Fruit fly (Drosophila melanogaster) whole organism, pupa: ENCODE measurements around the gene CG42570.
A peak's percentile ranks its signal among the peaks of the same experiment; 100 is the strongest.

Source experiments
- CG14655 ChIP-seq: fragments of 200-800 bp; sonication (Bioruptor generic); optimal IDR thresholded peaks from 3 replicates; lab custom pipeline; 2017; ENCODE audit warnings: mild to moderate bottlenecking, missing biosample characterization, missing genetic modification reagents, missing genetic modification characterization
- CG32121 ChIP-seq: fragments of 200-800 bp; sonication (Bioruptor generic); IDR thresholded peaks from 2 replicates; pipeline ENCODE4 v1.3.6; 2022; ENCODE audit warnings: missing biosample characterization, missing genetic modification characterization
- CG4496 ChIP-seq: fragments of 200-800 bp; sonication (Bioruptor generic); IDR thresholded peaks from 3 replicates; pipeline ENCODE4 v1.3.6; 2022; ENCODE audit warnings: missing biosample characterization, missing genetic modification characterization
- CG9948 ChIP-seq: fragments of 200-800 bp; sonication (Bioruptor generic); optimal IDR thresholded peaks from 2 replicates; lab custom pipeline; 2018; ENCODE audit warnings: missing biosample characterization, mild to moderate bottlenecking, missing genetic modification characterization, moderate library complexity
- Pif1B ChIP-seq: fragments of 200-800 bp; sonication (Bioruptor generic); optimal IDR thresholded peaks from 3 replicates; lab custom pipeline; 2016; ENCODE audit warnings: missing biosample characterization, missing genetic modification characterization

DNA sequence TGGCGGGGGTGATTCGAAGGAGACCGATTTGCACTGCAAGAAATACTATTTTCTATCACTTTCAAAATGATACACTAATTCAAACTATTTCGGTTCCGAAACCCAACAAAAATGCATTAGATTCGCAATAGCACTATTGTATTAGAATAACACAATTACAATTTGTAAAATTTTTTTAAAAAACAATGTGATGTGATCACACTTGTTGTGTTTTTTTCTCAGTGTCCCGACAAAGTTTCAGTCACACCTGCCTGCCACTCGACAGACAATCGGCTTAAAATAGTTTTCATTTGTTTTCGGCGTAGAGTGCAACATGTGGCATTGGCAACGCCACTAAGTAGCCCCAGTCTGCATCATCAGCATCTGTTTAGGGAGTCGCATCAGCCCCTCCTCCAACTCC is 42.5 kb upstream of the CG42570 start:
- TF ChIP-seq CG4496 (no peak), CG14655 (GFP tag; lab: Kevin White, UChicago) (peak; percentile 65), Pif1B (GFP tag; lab: Kevin White, UChicago) (no peak), CG9948 (tag; lab: Kevin White, UChicago) (peak; percentile 23), CG32121 (no peak)
